Worm (Caenorhabditis elegans): ENCODE data around the gene Y73B6BL.44.

DNA sequence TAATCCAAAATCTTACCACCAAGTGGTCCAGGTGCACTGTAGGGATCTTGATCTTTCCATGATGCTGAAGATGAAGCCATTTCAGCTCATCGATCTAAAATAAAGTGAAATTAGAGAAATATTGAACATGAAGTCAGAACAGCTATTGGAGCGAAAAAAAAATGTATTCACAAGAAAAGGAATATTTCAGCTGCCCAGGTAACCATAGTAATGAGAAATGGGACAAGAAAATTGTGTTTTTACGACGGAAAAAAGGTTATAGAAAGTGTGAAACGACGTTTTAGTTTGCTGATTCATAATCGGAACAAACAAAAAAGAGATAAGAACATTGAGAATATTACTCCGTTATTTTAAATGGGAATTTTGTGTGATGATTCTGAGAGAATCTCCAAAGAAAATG is 20.3 kb upstream of the Y73B6BL.44 start, which contains the start of gene Y73B6BL.27:
- TF ChIP-seq nhr-76 (tag; optimal IDR thresholded peaks at IDR 0.05) (no peak), unc-39 (tag; optimal IDR thresholded peaks at IDR 0.05) (no peak), elt-3 (tag; optimal IDR thresholded peaks at IDR 0.05) (no peak), mab-5 (tag; optimal IDR thresholded peaks at IDR 0.05) (no peak), lin-13 (tag; optimal IDR thresholded peaks at IDR 0.05) (no peak)
